Worm (Caenorhabditis elegans) whole organism, L1 larva: Measurements from ENCODE around the gene msp-32.

ENCODE experiments used
- C04F5.9 ChIP-seq: sonication (generic microtip); optimal IDR thresholded peaks from 2 replicates; lab custom pipeline; 2016; ENCODE audit warnings: missing genetic modification characterization, missing compliant biosample characterization
- C16A3.4 ChIP-seq: fragments of 150-350 bp; optimal IDR thresholded peaks from 2 replicates; lab custom pipeline; 2014; ENCODE audit warnings: missing biosample characterization, missing genetic modification characterization
- C34B4.2 ChIP-seq: sonication (generic microtip); optimal IDR thresholded peaks from 2 replicates; lab custom pipeline; 2017; ENCODE audit warnings: mild to moderate bottlenecking, missing genetic modification characterization, missing compliant biosample characterization
- F16B12.6 ChIP-seq: fragments of 150-350 bp; optimal IDR thresholded peaks from 2 replicates; lab custom pipeline; 2014; ENCODE audit warnings: missing biosample characterization, missing genetic modification characterization
- aha-1 ChIP-seq: fragments of 150-350 bp; optimal IDR thresholded peaks from 2 replicates; lab custom pipeline; 2014; ENCODE audit warnings: missing biosample characterization, missing genetic modification characterization
- alr-1 ChIP-seq: fragments of 200-800 bp; sonication (Bioruptor generic); optimal IDR thresholded peaks from 2 replicates; lab custom pipeline; 2018; ENCODE audit warnings: borderline replicate concordance, mild to moderate bottlenecking, missing genetic modification characterization, missing compliant biosample characterization
- aly-2 ChIP-seq: fragments of 150-350 bp; optimal IDR thresholded peaks from 2 replicates; lab custom pipeline; 2014; ENCODE audit warnings: missing biosample characterization, missing genetic modification characterization
- blmp-1 ChIP-seq: fragments of 150-350 bp; optimal IDR thresholded peaks from 2 replicates; lab custom pipeline; 2014; ENCODE audit warnings: missing biosample characterization, missing genetic modification characterization
- ceh-82 ChIP-seq, 3 experiments: fragments of 150-350 bp in 1 of 3; sonication (generic microtip) in 2 of 3; optimal IDR thresholded peaks; 2 replicates each; lab custom pipeline; 2014 to 2017; ENCODE audit warnings: missing biosample characterization in 3 of 3, missing genetic modification characterization in 3 of 3
- ceh-90 ChIP-seq: sonication (generic microtip); optimal IDR thresholded peaks from 2 replicates; lab custom pipeline; 2016; ENCODE audit warnings: missing genetic modification characterization, missing compliant biosample characterization
- ces-1 ChIP-seq: fragments of 150-350 bp; optimal IDR thresholded peaks from 2 replicates; lab custom pipeline; 2014; ENCODE audit warnings: missing biosample characterization, missing genetic modification reagents, missing genetic modification characterization
- dpl-1 ChIP-seq, 3 experiments: fragments of 150-350 bp in 2 of 3; sonication (generic microtip) in 1 of 3; optimal IDR thresholded peaks; 2 replicates each; lab custom pipeline; 2014 to 2017; ENCODE audit warnings: missing biosample characterization in 3 of 3, missing genetic modification characterization in 3 of 3, missing genetic modification reagents in 3 of 3
- efl-1 ChIP-seq, 4 experiments: fragments of 150-350 bp; optimal IDR thresholded peaks in 3 of 4; peaks in 1 of 4; 1 replicate in 1 of 4; 2 replicates in 3 of 4; lab custom pipeline; 2014; ENCODE audit warnings: missing biosample characterization in 2 of 4, missing genetic modification characterization in 2 of 4, missing genetic modification reagents in 2 of 4
- egl-27 ChIP-seq, 2 experiments: fragments of 150-350 bp in 1 of 2; sonication (generic microtip); optimal IDR thresholded peaks; 3 replicates each; lab custom pipeline; 2017 to 2018; ENCODE audit warnings: missing biosample characterization in 2 of 2, missing genetic modification characterization in 2 of 2, missing genetic modification reagents in 2 of 2
- fkh-10 ChIP-seq: sonication (generic microtip); optimal IDR thresholded peaks from 2 replicates; lab custom pipeline; 2017; ENCODE audit warnings: missing biosample characterization, missing genetic modification reagents, missing genetic modification characterization
- hpl-2 ChIP-seq: fragments of 150-350 bp; optimal IDR thresholded peaks from 2 replicates; lab custom pipeline; 2014; ENCODE audit warnings: missing biosample characterization, missing genetic modification reagents, missing genetic modification characterization
- isw-1 ChIP-seq: fragments of 200-800 bp; sonication (Bioruptor generic); IDR thresholded peaks from 2 replicates; pipeline ENCODE4 v1.3.6; 2022; ENCODE audit warnings: missing genetic modification characterization, missing compliant biosample characterization
- jun-1 ChIP-seq: fragments of 150-350 bp; optimal IDR thresholded peaks from 2 replicates; lab custom pipeline; 2014; ENCODE audit warnings: missing biosample characterization, missing genetic modification reagents, missing genetic modification characterization
- lin-13 ChIP-seq: fragments of 150-350 bp; optimal IDR thresholded peaks from 2 replicates; lab custom pipeline; 2014; ENCODE audit warnings: missing biosample characterization, missing genetic modification reagents, missing genetic modification characterization
- lin-14 ChIP-seq: fragments of 200-800 bp; sonication (Bioruptor generic); optimal IDR thresholded peaks from 2 replicates; lab custom pipeline; 2018; ENCODE audit warnings: mild to moderate bottlenecking, missing genetic modification characterization, moderate library complexity, missing compliant biosample characterization
- lin-15B ChIP-seq: fragments of 150-350 bp; sonication (generic microtip); optimal IDR thresholded peaks from 3 replicates; lab custom pipeline; 2014; ENCODE audit warnings: missing biosample characterization, missing genetic modification characterization
- lin-35 ChIP-seq, 2 experiments: fragments of 150-350 bp; optimal IDR thresholded peaks; 2 replicates each; lab custom pipeline; 2014; ENCODE audit warnings: missing biosample characterization in 2 of 2, missing genetic modification characterization in 2 of 2, missing genetic modification reagents in 2 of 2
- lir-3 ChIP-seq: sonication (generic microtip); optimal IDR thresholded peaks from 2 replicates; lab custom pipeline; 2016; ENCODE audit warnings: mild to moderate bottlenecking, missing genetic modification characterization, moderate library complexity, missing compliant biosample characterization; ENCODE audit not compliant: poor library complexity
- lsy-2 ChIP-seq, 2 experiments: fragments of 150-350 bp; optimal IDR thresholded peaks; 2 replicates each; lab custom pipeline; 2014; ENCODE audit warnings: missing biosample characterization in 2 of 2, missing genetic modification characterization in 2 of 2
- mab-9 ChIP-seq: fragments of 200-800 bp; sonication (Bioruptor generic); IDR thresholded peaks from 2 replicates; pipeline ENCODE4 v1.3.6; 2022; ENCODE audit warnings: missing genetic modification reagents, missing genetic modification characterization, missing compliant biosample characterization
- mef-2 ChIP-seq: fragments of 150-350 bp; optimal IDR thresholded peaks from 2 replicates; lab custom pipeline; 2014; ENCODE audit warnings: missing biosample characterization, missing genetic modification characterization
- nhr-11 ChIP-seq: fragments of 150-350 bp; optimal IDR thresholded peaks from 2 replicates; lab custom pipeline; 2014; ENCODE audit warnings: missing biosample characterization, missing genetic modification characterization
- nhr-19 ChIP-seq: fragments of 200-800 bp; sonication (Bioruptor generic); conservative IDR thresholded peaks from 2 replicates; pipeline ENCODE4 v1.3.6; 2022; ENCODE audit warnings: missing genetic modification characterization, missing compliant biosample characterization
- nhr-237 ChIP-seq: fragments of 150-350 bp; optimal IDR thresholded peaks from 2 replicates; lab custom pipeline; 2014; ENCODE audit warnings: missing biosample characterization, missing genetic modification characterization
- nhr-47 ChIP-seq: sonication (generic microtip); optimal IDR thresholded peaks from 2 replicates; lab custom pipeline; 2016; ENCODE audit warnings: mild to moderate bottlenecking, missing genetic modification characterization, moderate library complexity, missing compliant biosample characterization
- nhr-85 ChIP-seq: sonication (generic microtip); peaks from one replicate; lab custom pipeline; 2016; ENCODE audit warnings: missing genetic modification characterization, inconsistent platforms, missing compliant biosample characterization
- pax-3 ChIP-seq: fragments of 200-800 bp; sonication (Bioruptor generic); optimal IDR thresholded peaks from 2 replicates; lab custom pipeline; 2018; ENCODE audit warnings: mild to moderate bottlenecking, missing genetic modification characterization, moderate library complexity, missing compliant biosample characterization
- pqm-1 ChIP-seq: sonication (generic microtip); optimal IDR thresholded peaks from 3 replicates; lab custom pipeline; 2017; ENCODE audit warnings: missing biosample characterization, missing genetic modification characterization
- snu-23 ChIP-seq: sonication (generic microtip); optimal IDR thresholded peaks from 2 replicates; lab custom pipeline; 2016; ENCODE audit warnings: missing genetic modification characterization, missing compliant biosample characterization
- sox-4 ChIP-seq: sonication (generic microtip); optimal IDR thresholded peaks from 2 replicates; lab custom pipeline; 2016; ENCODE audit warnings: missing genetic modification characterization, missing compliant biosample characterization
- sptf-1 ChIP-seq: fragments of 150-350 bp; optimal IDR thresholded peaks from 2 replicates; lab custom pipeline; 2014; ENCODE audit warnings: missing biosample characterization, missing genetic modification characterization
- sup-37 ChIP-seq: fragments of 200-800 bp; sonication (Bioruptor generic); optimal IDR thresholded peaks from 2 replicates; lab custom pipeline; 2018; ENCODE audit warnings: mild to moderate bottlenecking, missing genetic modification characterization, missing compliant biosample characterization
- swsn-7 ChIP-seq: sonication (generic microtip); optimal IDR thresholded peaks from 2 replicates; lab custom pipeline; 2016; ENCODE audit warnings: missing genetic modification characterization, missing compliant biosample characterization
- tlp-1 ChIP-seq: fragments of 150-350 bp; optimal IDR thresholded peaks from 2 replicates; lab custom pipeline; 2014; ENCODE audit warnings: missing biosample characterization, missing genetic modification characterization
- unc-62 ChIP-seq: fragments of 150-350 bp; optimal IDR thresholded peaks from 2 replicates; lab custom pipeline; 2014; ENCODE audit warnings: missing biosample characterization, missing genetic modification reagents, missing genetic modification characterization
- unc-86 ChIP-seq: sonication (generic microtip); optimal IDR thresholded peaks from 2 replicates; lab custom pipeline; 2016; ENCODE audit warnings: missing genetic modification characterization, missing compliant biosample characterization
- xbp-1 ChIP-seq: sonication (generic microtip); optimal IDR thresholded peaks from 2 replicates; lab custom pipeline; 2016; ENCODE audit warnings: missing genetic modification characterization, missing compliant biosample characterization
- zip-4 ChIP-seq: fragments of 200-800 bp; sonication (Bioruptor generic); optimal IDR thresholded peaks from 2 replicates; lab custom pipeline; 2018; ENCODE audit warnings: mild to moderate bottlenecking, missing genetic modification characterization, moderate library complexity, missing compliant biosample characterization
- ztf-11 ChIP-seq, 2 experiments: sonication (generic microtip); optimal IDR thresholded peaks; 2 replicates each; lab custom pipeline; 2016 to 2017; ENCODE audit warnings: missing genetic modification characterization in 2 of 2, missing biosample characterization in 1 of 2, missing compliant biosample characterization in 1 of 2
- ztf-4 ChIP-seq: fragments of 150-350 bp; optimal IDR thresholded peaks from 2 replicates; lab custom pipeline; 2014; ENCODE audit warnings: missing biosample characterization, missing genetic modification characterization

Gene msp-32

DNA sequence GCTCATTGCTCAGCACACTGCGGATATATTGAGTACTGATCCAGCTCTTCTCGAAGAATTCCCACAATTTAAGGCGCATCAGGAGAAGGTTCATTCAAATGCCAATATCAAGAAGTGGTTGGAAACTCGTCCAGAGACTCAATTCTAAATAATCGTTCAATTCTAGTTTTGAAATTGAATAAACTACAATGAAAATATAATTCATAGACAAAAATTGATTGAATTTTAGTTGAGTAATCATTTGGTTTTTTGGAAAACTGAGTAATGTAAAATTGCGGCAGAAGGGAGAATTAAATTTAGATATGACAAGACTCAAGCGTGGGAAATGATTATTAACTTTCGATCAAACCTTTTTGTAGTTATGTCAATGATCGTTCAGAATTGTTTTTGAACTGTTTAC lies 14.2 kb upstream of the msp-32 start:
- TF ChIP-seq swsn-7 (tag; lab: Kevin White, UChicago) (no peak), xbp-1 (tag; lab: Kevin White, UChicago) (no peak), sptf-1 (tag; lab: Kevin White, UChicago) (no peak), jun-1 (tag; lab: Kevin White, UChicago) (no peak), efl-1 (optimal IDR thresholded peaks at IDR 0.05; lab: Kevin White, UChicago) (no peak), efl-1 (GFP tag; optimal IDR thresholded peaks at IDR 0.05 in 1 of 2; lab: Kevin White, UChicago) (peak in 1 of 2 experiments; percentile 52)
- TF ChIP-seq, all 84 proteins: peak for 1

ce11 chrII:4885976-4886375 lies 12.7 kb upstream of the msp-32 start, which contains the start of gene R05F9.7:
TSS of gene R05F9.7 (plus strand) at chrII:4886276.
- TF ChIP-seq nhr-11 (tag; lab: Kevin White, UChicago) (no peak), sptf-1 (tag; lab: Kevin White, UChicago) (no peak)

ce11 chrII:4888527-4889487 lies 9.8 kb upstream of the msp-32 start, which contains the start of gene pgm-1:
TSS of gene pgm-1 (plus strand) at chrII:4889437.
- peak; percentile 7 for TF ChIP-seq C16A3.4 (tag; lab: Kevin White, UChicago)
- no peak for TF ChIP-seq lin-13 (GFP tag; lab: Kevin White, UChicago)
- no peak for TF ChIP-seq F16B12.6
- no peak for TF ChIP-seq nhr-237 (tag; lab: Kevin White, UChicago)
- TF ChIP-seq C04F5.9 (tag; lab: Kevin White, UChicago), result no peak
- no peak for TF ChIP-seq ces-1 (GFP tag; lab: Kevin White, UChicago)
- no peak for TF ChIP-seq sox-4 (tag; lab: Kevin White, UChicago)
- peak in 2 of 3 experiments; percentile 16 to 38 for TF ChIP-seq dpl-1 (GFP tag; optimal IDR thresholded peaks at IDR 0.05; lab: Kevin White, UChicago)
- peak; percentile 25 for TF ChIP-seq blmp-1 (tag; lab: Kevin White, UChicago)
- TF ChIP-seq lsy-2 (tag; optimal IDR thresholded peaks at IDR 0.05; lab: Kevin White, UChicago), result peak; percentile 7 to 51
- peak; percentile 26; the same call in 1 of the 2 replicates for TF ChIP-seq nhr-19
- TF ChIP-seq hpl-2, result no peak
- no peak for TF ChIP-seq ceh-82 (tag; optimal IDR thresholded peaks at IDR 0.05; lab: Kevin White, UChicago)
- no peak for TF ChIP-seq unc-86 (tag; lab: Kevin White, UChicago)
- TF ChIP-seq lin-14, result peak; percentile 90
- TF ChIP-seq snu-23, result peak; percentile 45
- TF ChIP-seq tlp-1 (tag; lab: Kevin White, UChicago), result no peak
- TF ChIP-seq efl-1 (optimal IDR thresholded peaks at IDR 0.05; lab: Kevin White, UChicago), result peak; percentile 26 to 35
- TF ChIP-seq efl-1 (GFP tag; optimal IDR thresholded peaks at IDR 0.05 in 1 of 2; lab: Kevin White, UChicago), result no peak
- TF ChIP-seq mef-2 (tag; lab: Kevin White, UChicago), result no peak
- peak in 1 of 2 experiments; percentile 35 for TF ChIP-seq lin-35 (GFP tag; optimal IDR thresholded peaks at IDR 0.05; lab: Kevin White, UChicago)
- TF ChIP-seq lir-3 (tag; lab: Kevin White, UChicago), result no peak
- TF ChIP-seq mab-9 (GFP tag; lab: Robert Waterston, UW), result no peak
- TF ChIP-seq egl-27 (tag; optimal IDR thresholded peaks at IDR 0.05; lab: Kevin White, UChicago), result no peak
- no peak for TF ChIP-seq nhr-47 (tag; lab: Kevin White, UChicago)
- no peak for TF ChIP-seq unc-62 (GFP tag; lab: Kevin White, UChicago)
- TF ChIP-seq fkh-10 (GFP tag; lab: Kevin White, UChicago), result no peak
- TF ChIP-seq nhr-85 (tag; lab: Kevin White, UChicago), result peak; percentile 6
- no peak for TF ChIP-seq ztf-11 (tag; optimal IDR thresholded peaks at IDR 0.05; lab: Kevin White, UChicago)
- no peak for TF ChIP-seq aha-1 (tag; lab: Kevin White, UChicago)
- TF ChIP-seq alr-1 (tag; lab: Kevin White, UChicago), result no peak
- TF ChIP-seq aly-2 (tag; lab: Kevin White, UChicago), result no peak
- no peak for TF ChIP-seq C34B4.2 (tag; lab: Kevin White, UChicago)
- no peak for TF ChIP-seq sup-37
- TF ChIP-seq ceh-90 (tag; lab: Kevin White, UChicago), result no peak
- no peak for TF ChIP-seq lin-15B (tag; lab: Kevin White, UChicago)
- TF ChIP-seq zip-4 (GFP tag; lab: Kevin White, UChicago), result no peak
- TF ChIP-seq swsn-7 (tag; lab: Kevin White, UChicago), result peak; percentile 7
- TF ChIP-seq pax-3 (tag; lab: Kevin White, UChicago), result no peak
- TF ChIP-seq isw-1, result no peak
- no peak for TF ChIP-seq jun-1 (tag; lab: Kevin White, UChicago)
- TF ChIP-seq ztf-4, result no peak
- TF ChIP-seq pqm-1, result no peak
